Worm (Caenorhabditis elegans) whole organism, mixed stage, embryonic: Measurements from ENCODE around the gene C18H9.6.

Experiments used
- ces-1 ChIP-seq: fragments of 150-350 bp; optimal IDR thresholded peaks from 2 replicates; lab custom pipeline; 2014; ENCODE audit warnings: missing biosample characterization, missing genetic modification reagents, missing genetic modification characterization
- elt-1 ChIP-seq: sonication (generic microtip); optimal IDR thresholded peaks from 2 replicates; lab custom pipeline; 2017; ENCODE audit warnings: missing genetic modification characterization, mild to moderate bottlenecking, missing compliant biosample characterization, antibody characterized with exemption, moderate library complexity, borderline replicate concordance; ENCODE audit not compliant: insufficient read depth
- elt-3 ChIP-seq: fragments of 150-350 bp; optimal IDR thresholded peaks from 2 replicates; lab custom pipeline; 2014; ENCODE audit warnings: missing biosample characterization, missing genetic modification characterization
- lsy-2 ChIP-seq: fragments of 150-350 bp; optimal IDR thresholded peaks from 2 replicates; lab custom pipeline; 2014; ENCODE audit warnings: missing biosample characterization, missing genetic modification characterization
- mep-1 ChIP-seq: fragments of 150-350 bp; optimal IDR thresholded peaks from 2 replicates; lab custom pipeline; 2017; ENCODE audit warnings: missing biosample characterization, missing genetic modification reagents, missing genetic modification characterization, inconsistent platforms
- nhr-12 ChIP-seq: fragments of 150-350 bp; optimal IDR thresholded peaks from 2 replicates; lab custom pipeline; 2014; ENCODE audit warnings: missing biosample characterization, missing genetic modification characterization
- nhr-237 ChIP-seq: fragments of 150-350 bp; optimal IDR thresholded peaks from 2 replicates; lab custom pipeline; 2014; ENCODE audit warnings: missing biosample characterization, missing genetic modification characterization
- nhr-28 ChIP-seq: fragments of 150-350 bp; optimal IDR thresholded peaks from 2 replicates; lab custom pipeline; 2014; ENCODE audit warnings: missing biosample characterization, missing genetic modification characterization
- nhr-76 ChIP-seq: sonication (generic microtip); optimal IDR thresholded peaks from 2 replicates; lab custom pipeline; 2017; ENCODE audit warnings: missing biosample characterization, missing genetic modification characterization
- pha-4 ChIP-seq: fragments of 150-350 bp; optimal IDR thresholded peaks from 2 replicates; lab custom pipeline; 2018; ENCODE audit warnings: missing biosample characterization, missing genetic modification reagents, missing genetic modification characterization
- sem-2 ChIP-seq: fragments of 200-800 bp; sonication (Bioruptor generic); optimal IDR thresholded peaks from 2 replicates; lab custom pipeline; 2018; ENCODE audit warnings: mild to moderate bottlenecking, missing genetic modification characterization, missing compliant biosample characterization
- snpc-4 ChIP-seq: fragments of 150-350 bp; optimal IDR thresholded peaks from 2 replicates; lab custom pipeline; 2014; ENCODE audit warnings: missing biosample characterization, missing genetic modification characterization
- unc-39 ChIP-seq: fragments of 150-350 bp; optimal IDR thresholded peaks from 2 replicates; lab custom pipeline; 2014; ENCODE audit warnings: missing biosample characterization, missing genetic modification characterization
- unc-62 ChIP-seq: fragments of 150-350 bp; optimal IDR thresholded peaks from 2 replicates; lab custom pipeline; 2014; ENCODE audit warnings: missing biosample characterization, missing genetic modification reagents, missing genetic modification characterization

DNA sequence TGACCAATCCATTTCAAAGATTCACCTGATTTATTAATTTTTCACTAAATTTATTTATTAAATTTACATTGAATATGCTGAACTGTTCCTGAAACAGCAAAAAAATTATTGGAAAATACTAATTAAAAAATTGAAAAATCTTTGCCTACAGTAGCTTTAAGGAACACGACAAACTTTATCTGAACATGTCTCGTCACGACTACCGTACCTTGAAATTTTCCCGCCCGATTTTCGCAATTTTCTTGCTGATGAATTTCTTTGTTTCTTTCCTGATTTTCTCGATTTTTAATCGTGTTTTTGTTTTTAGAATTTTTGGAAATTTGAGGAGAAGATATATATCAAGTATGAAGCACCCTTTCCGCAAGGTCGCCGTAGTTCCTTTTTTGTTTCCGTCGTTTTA is 18.5 kb downstream of the C18H9.6 start:
- TF ChIP-seq snpc-4 (tag; lab: Kevin White, UChicago): no peak
- TF ChIP-seq mep-1 (tag; lab: Kevin White, UChicago): no peak
- no peak for TF ChIP-seq nhr-237 (tag; lab: Kevin White, UChicago)
- TF ChIP-seq ces-1 (GFP tag; lab: Kevin White, UChicago): no peak
- no peak for TF ChIP-seq nhr-12 (tag; lab: Kevin White, UChicago)
- TF ChIP-seq unc-39: no peak
- TF ChIP-seq nhr-28 (tag; lab: Kevin White, UChicago): no peak
- no peak for TF ChIP-seq nhr-76 (tag; lab: Kevin White, UChicago)
- TF ChIP-seq lsy-2 (tag; lab: Kevin White, UChicago): no peak
- no peak for TF ChIP-seq elt-3 (tag; lab: Kevin White, UChicago)
- TF ChIP-seq unc-62: no peak
- TF ChIP-seq pha-4: no peak
- no peak for TF ChIP-seq elt-1
- TF ChIP-seq sem-2: no peak
